Fruit fly (Drosophila melanogaster): ENCODE data around the gene psd.
A peak's percentile ranks its signal among the peaks of the same experiment; 100 is the strongest.

The psd gene

DNA sequence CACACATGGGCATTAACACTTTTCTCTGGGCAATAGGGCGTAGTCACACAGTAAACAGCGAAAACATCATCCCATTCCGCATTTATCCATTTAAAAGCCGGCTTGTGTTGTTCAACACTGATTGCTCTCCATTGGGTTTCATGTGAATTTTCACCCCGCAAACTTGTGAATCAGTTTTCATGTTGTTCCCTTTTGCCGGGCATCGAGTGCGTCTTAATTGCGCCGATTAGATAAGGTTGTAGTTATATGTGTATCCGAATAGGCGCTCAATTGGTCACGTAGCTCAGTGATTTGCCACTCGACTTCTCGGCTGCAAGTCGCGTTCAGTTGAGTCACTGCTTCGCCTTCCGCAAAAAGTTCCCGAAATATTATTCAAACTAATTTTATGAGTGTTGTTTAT, 22.2 kb upstream of the psd start (continued):
- TF ChIP-seq CHES-1-like (GFP tag; optimal IDR thresholded peaks at IDR 0.05) (no peak), CG34376 (GFP tag; optimal IDR thresholded peaks at IDR 0.05) (peak; percentile 75), bbx (GFP tag; IDR thresholded peaks at IDR 0.05; ENCODE audit: partially characterized antibody) (no peak), Gsc (GFP tag; IDR thresholded peaks at IDR 0.05) (no peak), slp2 (GFP tag; optimal IDR thresholded peaks at IDR 0.05) (no peak), croc (GFP tag; conservative IDR thresholded peaks at IDR 0.05) (no peak), lmd (GFP tag; IDR thresholded peaks at IDR 0.05) (no peak), CG17912 (GFP tag; optimal IDR thresholded peaks at IDR 0.05) (no peak), kay (GFP tag; optimal IDR thresholded peaks at IDR 0.05) (peak; percentile 28), CG15479 (GFP tag; optimal IDR thresholded peaks at IDR 0.05) (peak; percentile 4), Med (GFP tag) (peak; percentile 51), pzg (GFP tag; optimal IDR thresholded peaks at IDR 0.05) (no peak), CG4282 (GFP tag; optimal IDR thresholded peaks at IDR 0.05) (peak; percentile 15), ranshi (GFP tag; IDR thresholded peaks at IDR 0.05) (no peak), Ets97D (GFP tag; optimal IDR thresholded peaks at IDR 0.05) (no peak), CG10267 (tag; optimal IDR thresholded peaks at IDR 0.05) (peak; percentile 73), da (GFP tag; optimal IDR thresholded peaks at IDR 0.05) (no peak), Hey (tag; optimal IDR thresholded peaks at IDR 0.05) (peak; percentile 40), CG2889 (GFP tag; IDR thresholded peaks at IDR 0.05) (no peak), sim (GFP tag; IDR thresholded peaks at IDR 0.05) (no peak), gem (tag; optimal IDR thresholded peaks at IDR 0.05) (no peak), CG13123 (GFP tag; optimal IDR thresholded peaks at IDR 0.05) (no peak), D19A (tag; optimal IDR thresholded peaks at IDR 0.05) (no peak), cg (GFP tag; optimal IDR thresholded peaks at IDR 0.05) (peak; percentile 21), CG33213 (GFP tag; optimal IDR thresholded peaks at IDR 0.05) (no peak), NfI (GFP tag; optimal IDR thresholded peaks at IDR 0.05) (no peak)

dm6 chr2L:5986094-5986493, 21.3 kb upstream of the psd start, which contains the start of gene ifc:
Gene ifc, plus strand, starts transcription at chr2L:5986348.
- TF ChIP-seq PHDP (tag; optimal IDR thresholded peaks at IDR 0.05) = peak; percentile 44
- peak; percentile 86 for TF ChIP-seq CG12659 (GFP tag; optimal IDR thresholded peaks at IDR 0.05)
- TF ChIP-seq gro (GFP tag; optimal IDR thresholded peaks at IDR 0.05) = peak; percentile 67
- no peak for TF ChIP-seq CG14050 (GFP tag; IDR thresholded peaks at IDR 0.05)
- peak; percentile 68 to 72 for TF ChIP-seq Pdp1 (GFP tag; optimal IDR thresholded peaks at IDR 0.05)
- TF ChIP-seq CTCF (GFP tag; optimal IDR thresholded peaks at IDR 0.05) = peak; percentile 20
- no peak for TF ChIP-seq CG8478 (optimal IDR thresholded peaks at IDR 0.05)
- peak; percentile 63 for TF ChIP-seq Dek (tag; optimal IDR thresholded peaks at IDR 0.05)
- no peak for TF ChIP-seq CG6689 (GFP tag; IDR thresholded peaks at IDR 0.05)
- TF ChIP-seq unc-4 (GFP tag; IDR thresholded peaks at IDR 0.05; ENCODE audit: partially characterized antibody) = no peak
- peak; percentile 37 for TF ChIP-seq CG1647 (GFP tag; optimal IDR thresholded peaks at IDR 0.05)
- TF ChIP-seq eve (GFP tag; optimal IDR thresholded peaks at IDR 0.05) = no peak
- no peak for TF ChIP-seq gce (GFP tag; IDR thresholded peaks at IDR 0.05)
- TF ChIP-seq shn (GFP tag; optimal IDR thresholded peaks at IDR 0.05) = peak; percentile 74
- peak; percentile 39 for TF ChIP-seq CG12744 (GFP tag; optimal IDR thresholded peaks at IDR 0.05)
- TF ChIP-seq Oli (tag; optimal IDR thresholded peaks at IDR 0.05) = peak; percentile 23
- TF ChIP-seq wor (GFP tag; IDR thresholded peaks at IDR 0.05) = no peak
- TF ChIP-seq fd3F (GFP tag; optimal IDR thresholded peaks at IDR 0.05) = peak; percentile 22
- TF ChIP-seq odd (GFP tag; optimal IDR thresholded peaks at IDR 0.05) = no peak
- TF ChIP-seq Mad (GFP tag; optimal IDR thresholded peaks at IDR 0.05) = peak; percentile 51
- TF ChIP-seq lab (GFP tag; optimal IDR thresholded peaks at IDR 0.05) = peak; percentile 72
- TF ChIP-seq CG4282 (GFP tag; optimal IDR thresholded peaks at IDR 0.05) = peak; percentile 36
- peak; percentile 30 for TF ChIP-seq wek (GFP tag; optimal IDR thresholded peaks at IDR 0.05)
- TF ChIP-seq Mes4 (GFP tag; optimal IDR thresholded peaks at IDR 0.05) = peak; percentile 30
- TF ChIP-seq CG11723 (GFP tag; optimal IDR thresholded peaks at IDR 0.05) = peak; percentile 7
- TF ChIP-seq tap (tag; optimal IDR thresholded peaks at IDR 0.05) = peak; percentile 38
- TF ChIP-seq bbx (GFP tag; IDR thresholded peaks at IDR 0.05; ENCODE audit: partially characterized antibody) = no peak
- TF ChIP-seq CG12942 (GFP tag; optimal IDR thresholded peaks at IDR 0.05) = peak; percentile 45
- no peak for TF ChIP-seq Rfx (GFP tag; IDR thresholded peaks at IDR 0.05)

Measured in whole organism, embryonic.